Fruit fly (Drosophila melanogaster): ENCODE results near the gene CG8087.
A peak's percentile ranks its signal among the peaks of the same experiment; 100 is the strongest.

The CG8087 gene

DNA sequence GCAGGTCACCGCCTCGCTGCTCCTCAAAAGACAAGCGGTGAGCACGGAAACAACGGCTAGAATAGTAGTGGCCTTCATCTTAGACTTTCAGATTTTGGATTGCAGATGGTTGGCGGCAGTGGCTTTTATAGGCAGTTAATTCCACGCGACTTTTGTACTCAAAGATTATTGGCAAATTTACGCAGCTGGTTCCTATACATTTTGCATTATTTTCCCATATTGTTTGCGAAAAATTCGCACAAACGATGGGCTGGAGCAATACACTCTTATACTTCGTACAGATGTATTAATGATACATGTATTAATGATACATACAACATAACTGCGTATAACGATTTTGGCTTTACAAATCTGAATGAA is at the start of gene CG8087:
CG8087 (minus strand) TSS at position 101 of the 360 bp plus-strand sequence.
- TF ChIP-seq Pif1B (GFP tag; optimal IDR thresholded peaks at IDR 0.05) (no peak), gl (tag; optimal IDR thresholded peaks at IDR 0.05) (no peak), Pif1A (GFP tag; optimal IDR thresholded peaks at IDR 0.05) (no peak), rn (GFP tag; IDR thresholded peaks at IDR 0.05) (no peak), EcR (GFP tag; optimal IDR thresholded peaks at IDR 0.05) (no peak), CG14655 (GFP tag; optimal IDR thresholded peaks at IDR 0.05) (no peak), CG9948 (tag; optimal IDR thresholded peaks at IDR 0.05) (no peak), CG12605 (GFP tag; IDR thresholded peaks at IDR 0.05) (no peak), CG15710 (tag; optimal IDR thresholded peaks at IDR 0.05) (no peak), CG13204 (GFP tag; optimal IDR thresholded peaks at IDR 0.05) (no peak), CG17806 (tag; optimal IDR thresholded peaks at IDR 0.05) (no peak), CG10348 (GFP tag; IDR thresholded peaks at IDR 0.05) (no peak), CG4496 (GFP tag; IDR thresholded peaks at IDR 0.05) (no peak), Ets98B (GFP tag; IDR thresholded peaks at IDR 0.05) (no peak), fd96Ca (GFP tag; IDR thresholded peaks at IDR 0.05) (no peak), CG32121 (GFP tag; IDR thresholded peaks at IDR 0.05) (no peak), CG34367 (tag; optimal IDR thresholded peaks at IDR 0.05) (no peak), CG8159 (tag; optimal IDR thresholded peaks at IDR 0.05) (no peak), Snoo (tag; optimal IDR thresholded peaks at IDR 0.05) (no peak)

DNA sequence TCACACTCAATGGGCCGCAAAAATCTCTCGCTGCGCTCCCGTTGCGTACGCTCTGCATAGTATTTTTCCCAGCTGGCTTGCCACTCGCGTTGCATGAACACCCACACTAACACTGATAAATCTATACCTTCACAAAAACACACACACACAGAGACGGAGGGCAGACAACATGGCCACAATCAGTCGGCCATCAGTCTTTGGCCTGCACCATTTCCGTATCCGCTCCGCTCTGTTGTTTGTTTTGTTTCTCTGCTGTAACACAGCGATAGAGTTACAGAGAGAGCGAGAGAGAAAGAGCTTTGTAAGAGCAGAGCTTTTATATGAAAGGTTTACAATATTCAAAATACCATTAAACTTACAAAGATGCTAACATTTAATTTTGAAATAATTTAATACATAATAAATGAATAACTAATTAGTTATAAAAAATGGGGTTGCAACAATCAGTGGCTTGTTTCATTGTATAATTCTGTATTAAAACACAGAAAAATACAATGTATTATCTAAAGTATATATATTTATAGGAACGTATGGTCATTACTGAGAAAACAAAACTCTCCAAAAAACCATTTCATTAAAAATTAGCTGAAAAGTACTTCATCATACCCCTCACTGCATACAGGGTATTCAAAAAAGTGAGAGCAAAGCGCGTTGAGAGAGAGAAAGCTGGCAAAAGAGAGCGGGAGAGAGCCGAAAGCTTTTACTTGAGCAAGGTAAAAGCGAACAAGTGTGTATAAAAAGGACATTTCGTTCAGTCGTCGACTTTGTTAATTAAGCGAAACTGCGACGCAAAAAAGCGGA is 44.5 kb upstream of the CG8087 start, which contains the start of gene CG14853:
CG14853 (plus strand) TSS at position 751 of the 801 bp plus-strand sequence.
- peak; percentile 10 for TF ChIP-seq Pif1A (GFP tag; optimal IDR thresholded peaks at IDR 0.05)
- no peak for TF ChIP-seq CG8301 (tag; optimal IDR thresholded peaks at IDR 0.05)
- peak; percentile 57 for TF ChIP-seq Ets98B (GFP tag; IDR thresholded peaks at IDR 0.05)
- TF ChIP-seq CG10348 (GFP tag; IDR thresholded peaks at IDR 0.05): 0 out of 2 replicates have a peak, but pooled peaks have one; percentile 23
- TF ChIP-seq rn (GFP tag; IDR thresholded peaks at IDR 0.05): 0 out of 2 replicates have a peak, but pooled peaks have one; percentile 18
- 0 out of 2 replicates have a peak, but pooled peaks have one; percentile 31 for TF ChIP-seq CG32121 (GFP tag; IDR thresholded peaks at IDR 0.05)
- peak; percentile 20 for TF ChIP-seq CG8159 (tag; optimal IDR thresholded peaks at IDR 0.05)
- TF ChIP-seq Snoo (tag; optimal IDR thresholded peaks at IDR 0.05): peak; percentile 49
- TF ChIP-seq CG12605 (GFP tag; IDR thresholded peaks at IDR 0.05): peak; percentile 10; the same call in 1 of the 2 replicates
- no peak for TF ChIP-seq CG13204 (GFP tag; optimal IDR thresholded peaks at IDR 0.05)
- TF ChIP-seq D1 (tag; optimal IDR thresholded peaks at IDR 0.05): no peak
- TF ChIP-seq CG4496 (GFP tag; IDR thresholded peaks at IDR 0.05): peak; percentile 33
- TF ChIP-seq CG34367 (tag; optimal IDR thresholded peaks at IDR 0.05): peak; percentile 26
- TF ChIP-seq CG15710 (tag; optimal IDR thresholded peaks at IDR 0.05): peak; percentile 56
- peak; percentile 39 for TF ChIP-seq CG14655 (GFP tag; optimal IDR thresholded peaks at IDR 0.05)

DNA sequence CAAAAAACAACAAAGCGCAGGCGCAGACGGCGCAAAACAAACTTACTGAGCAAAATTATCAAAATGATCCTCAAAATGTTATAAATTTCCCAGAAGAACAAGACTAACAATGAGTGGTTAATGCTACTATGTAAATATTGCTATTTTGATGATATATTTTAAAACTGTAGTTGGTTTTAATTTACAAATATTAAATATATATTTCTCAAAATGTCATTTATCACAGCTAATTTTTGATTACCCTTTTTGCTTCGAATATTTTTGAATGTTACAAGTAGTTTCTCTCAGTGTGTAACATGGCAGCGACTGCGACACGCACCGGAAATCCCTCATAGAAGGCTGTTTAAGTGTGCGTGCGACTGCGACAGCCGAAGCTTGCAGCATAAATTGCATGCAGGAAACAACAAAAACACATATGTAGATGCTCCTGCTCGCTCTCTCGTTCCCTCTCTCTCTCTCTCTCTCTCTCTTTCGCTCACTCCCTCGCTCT is 33.4 kb upstream of the CG8087 start:
- TF ChIP-seq CG14655 (GFP tag; optimal IDR thresholded peaks at IDR 0.05) (peak; percentile 63), Pif1B (GFP tag; optimal IDR thresholded peaks at IDR 0.05) (peak; percentile 12), CG8159 (tag; optimal IDR thresholded peaks at IDR 0.05) (peak; percentile 76), rn (GFP tag; IDR thresholded peaks at IDR 0.05) (no peak), Ets98B (GFP tag; IDR thresholded peaks at IDR 0.05) (peak; percentile 24; the same call in 1 of the 2 replicates), CG17806 (tag; optimal IDR thresholded peaks at IDR 0.05) (peak; percentile 59), Pif1A (GFP tag; optimal IDR thresholded peaks at IDR 0.05) (no peak), CG12605 (GFP tag; IDR thresholded peaks at IDR 0.05) (0 out of 2 replicates have a peak, but pooled peaks have one; percentile 22), CG34367 (tag; optimal IDR thresholded peaks at IDR 0.05) (peak; percentile 46), fd96Ca (GFP tag; IDR thresholded peaks at IDR 0.05) (no peak), CG4496 (GFP tag; IDR thresholded peaks at IDR 0.05) (peak; percentile 52; the same call in 1 of the 3 replicates), CG15710 (tag; optimal IDR thresholded peaks at IDR 0.05) (peak; percentile 62), CG9948 (tag; optimal IDR thresholded peaks at IDR 0.05) (peak; percentile 58), CG8301 (tag; optimal IDR thresholded peaks at IDR 0.05) (peak; percentile 53), CG32121 (GFP tag; IDR thresholded peaks at IDR 0.05) (peak; percentile 17; the same call in 1 of the 2 replicates), D1 (tag; optimal IDR thresholded peaks at IDR 0.05) (no peak), CG13204 (GFP tag; optimal IDR thresholded peaks at IDR 0.05) (no peak)

DNA sequence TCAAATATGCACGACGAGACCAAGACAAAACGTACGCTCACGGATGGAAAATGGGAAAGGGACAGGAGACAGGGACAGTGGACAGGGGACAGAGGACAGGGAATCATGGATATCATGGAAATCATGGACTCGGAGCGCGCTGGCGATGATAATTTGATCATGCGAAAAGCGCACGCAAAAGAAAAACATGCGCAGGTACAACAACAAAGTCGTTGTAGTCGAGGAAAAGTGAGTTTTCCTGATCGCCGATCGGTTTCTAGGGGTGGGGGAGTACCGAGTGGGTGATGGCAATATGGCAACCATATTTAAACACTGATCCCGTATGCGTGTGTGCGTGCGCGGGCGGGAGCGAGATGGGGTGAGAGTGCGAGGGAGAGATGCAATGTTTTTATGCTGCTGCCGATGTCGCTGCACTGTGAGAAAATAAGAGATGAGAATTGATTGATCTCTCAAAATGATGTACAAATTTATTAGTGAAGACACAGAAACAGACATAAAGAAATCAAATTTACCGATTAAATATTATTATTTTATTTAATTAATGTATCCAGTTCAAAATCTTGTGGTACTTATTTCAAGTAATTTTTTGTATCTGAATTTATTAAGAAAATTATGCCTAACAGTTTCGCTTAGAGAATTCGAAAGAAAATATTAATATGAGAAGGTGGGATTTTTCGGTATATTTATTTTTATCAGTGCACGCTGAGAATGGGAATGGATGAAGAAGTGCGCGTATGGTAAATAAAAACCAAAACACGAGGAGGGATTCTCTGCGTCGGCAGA is 26.3 kb upstream of the CG8087 start:
- peak; percentile 83 for TF ChIP-seq CG8159 (tag; optimal IDR thresholded peaks at IDR 0.05)
- TF ChIP-seq CG10348 (GFP tag; IDR thresholded peaks at IDR 0.05): no peak
- TF ChIP-seq EcR (GFP tag; optimal IDR thresholded peaks at IDR 0.05): no peak
- no peak for TF ChIP-seq Ets98B (GFP tag; IDR thresholded peaks at IDR 0.05)
- peak; percentile 36 for TF ChIP-seq Pif1A (GFP tag; optimal IDR thresholded peaks at IDR 0.05)
- peak; percentile 73 for TF ChIP-seq CG14655 (GFP tag; optimal IDR thresholded peaks at IDR 0.05)
- TF ChIP-seq gl (tag; optimal IDR thresholded peaks at IDR 0.05): no peak
- peak; percentile 71 for TF ChIP-seq CG8301 (tag; optimal IDR thresholded peaks at IDR 0.05)
- no peak for TF ChIP-seq rn (GFP tag; IDR thresholded peaks at IDR 0.05)
- TF ChIP-seq CG17806 (tag; optimal IDR thresholded peaks at IDR 0.05): peak; percentile 71
- TF ChIP-seq CG13204 (GFP tag; optimal IDR thresholded peaks at IDR 0.05): peak; percentile 31
- TF ChIP-seq fd96Ca (GFP tag; IDR thresholded peaks at IDR 0.05): no peak
- TF ChIP-seq CG4496 (GFP tag; IDR thresholded peaks at IDR 0.05): peak; percentile 57; the same call in 2 of the 3 replicates
- peak; percentile 77 for TF ChIP-seq CG15710 (tag; optimal IDR thresholded peaks at IDR 0.05)
- no peak for TF ChIP-seq CG12605 (GFP tag; IDR thresholded peaks at IDR 0.05)
- peak; percentile 10 for TF ChIP-seq D1 (tag; optimal IDR thresholded peaks at IDR 0.05)
- peak; percentile 52 for TF ChIP-seq CG34367 (tag; optimal IDR thresholded peaks at IDR 0.05)
- peak; percentile 39 for TF ChIP-seq Pif1B (GFP tag; optimal IDR thresholded peaks at IDR 0.05)
- TF ChIP-seq CG9948 (tag; optimal IDR thresholded peaks at IDR 0.05): peak; percentile 61
- no peak for TF ChIP-seq CG32121 (GFP tag; IDR thresholded peaks at IDR 0.05)
- no peak for TF ChIP-seq Snoo (tag; optimal IDR thresholded peaks at IDR 0.05)

Measured in whole organism, pupa.